Worm (Caenorhabditis elegans): Measurements from ENCODE around the gene F42C5.9.

ce11 chrIV:7287474-7287873 lies 29.4 kb downstream of the F42C5.9 start, which contains the start of gene F42C5.3:
- no peak for TF ChIP-seq med-1 (GFP tag; optimal IDR thresholded peaks at IDR 0.05; ENCODE audit: insufficient read depth)
- no peak for TF ChIP-seq ztf-23 (GFP tag; IDR thresholded peaks at IDR 0.05)
- TF ChIP-seq cog-1 (tag; optimal IDR thresholded peaks at IDR 0.05): no peak
- no peak for TF ChIP-seq flt-1 (GFP tag; IDR thresholded peaks at IDR 0.05)

All from whole organism, midembryonic.